Worm (Caenorhabditis elegans): ENCODE measurements around the gene ZK1248.5.
A peak's percentile ranks its signal among the peaks of the same experiment; 100 is the strongest.

DNA sequence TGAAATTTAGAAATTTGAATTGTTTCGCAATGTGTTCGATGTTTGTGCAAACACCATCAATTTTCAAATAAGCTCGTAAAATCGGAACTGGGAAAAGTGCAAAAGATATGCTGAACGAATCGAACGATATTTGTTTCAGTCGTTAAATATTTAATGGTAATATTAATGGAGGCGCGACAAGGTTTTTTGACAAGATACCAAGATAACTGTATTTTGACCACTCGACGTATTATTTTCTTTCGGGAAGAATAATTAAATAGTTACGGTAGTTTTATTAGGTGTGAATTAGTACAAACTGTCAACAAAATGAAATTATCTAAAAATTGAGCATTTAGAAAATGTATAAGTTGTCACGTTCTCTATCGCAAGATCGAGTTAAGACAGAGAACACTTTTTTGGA is 6.0 kb upstream of the ZK1248.5 start:
- TF ChIP-seq lsy-12 (tag; optimal IDR thresholded peaks at IDR 0.05) (no peak), ceh-28 (tag; optimal IDR thresholded peaks at IDR 0.05) (no peak), ztf-11 (tag; optimal IDR thresholded peaks at IDR 0.05) (no peak), jun-1 (tag; optimal IDR thresholded peaks at IDR 0.05) (no peak), ama-1 (optimal IDR thresholded peaks at IDR 0.05) (no peak), nhr-25 (tag; optimal IDR thresholded peaks at IDR 0.05) (no peak), elt-1 (tag; optimal IDR thresholded peaks at IDR 0.05) (no peak), fos-1 (tag; optimal IDR thresholded peaks at IDR 0.05) (no peak), lin-39 (tag; optimal IDR thresholded peaks at IDR 0.05) (no peak), mdl-1 (tag; optimal IDR thresholded peaks at IDR 0.05) (no peak), pqm-1 (tag; optimal IDR thresholded peaks at IDR 0.05) (peak; percentile 25), unc-39 (tag; optimal IDR thresholded peaks at IDR 0.05) (no peak)

Data from whole organism, L3 larva.